Fruit fly (Drosophila melanogaster): ENCODE results near the gene stg1.

stg1 gene

DNA sequence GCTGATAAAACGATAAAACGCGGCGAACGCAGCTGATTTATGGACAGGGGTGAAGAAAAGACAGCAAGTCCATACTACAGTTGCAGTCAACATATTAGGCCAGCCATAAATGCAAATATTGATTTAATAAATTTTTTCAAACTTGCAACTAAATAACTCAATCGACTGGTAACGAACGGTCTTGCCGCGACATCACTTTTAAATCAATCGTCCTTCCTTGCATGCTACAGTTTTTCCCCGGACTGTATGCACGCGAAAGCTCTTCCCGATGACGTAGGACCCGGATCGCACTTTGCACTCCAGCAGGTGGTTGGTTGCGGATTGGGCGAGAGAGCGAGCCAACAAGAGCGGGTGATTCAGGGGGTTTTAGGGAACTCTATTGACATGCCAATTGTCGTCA, 28.7 kb upstream of the stg1 start (continued):
- TF ChIP-seq Hr39 (GFP tag; optimal IDR thresholded peaks at IDR 0.05) (peak; percentile 97), pdm3 (GFP tag; optimal IDR thresholded peaks at IDR 0.05) (peak; percentile 93), CG11762 (GFP tag; optimal IDR thresholded peaks at IDR 0.05; ENCODE audit: insufficient read depth) (peak; percentile 86), CG31627 (GFP tag; optimal IDR thresholded peaks at IDR 0.05) (peak; percentile 98), Hr38 (GFP tag; optimal IDR thresholded peaks at IDR 0.05) (peak; percentile 42), CG1621 (tag; optimal IDR thresholded peaks at IDR 0.05) (peak; percentile 84), CG8632 (GFP tag; optimal IDR thresholded peaks at IDR 0.05) (peak; percentile 90), Ets96B (tag; optimal IDR thresholded peaks at IDR 0.05) (peak; percentile 75), CG34406 (GFP tag; optimal IDR thresholded peaks at IDR 0.05) (peak; percentile 91), spab (GFP tag; optimal IDR thresholded peaks at IDR 0.05) (peak; percentile 78), achi (GFP tag; optimal IDR thresholded peaks at IDR 0.05) (peak; percentile 87), Eip75B (GFP tag; optimal IDR thresholded peaks at IDR 0.05) (peak; percentile 92), CG6792 (GFP tag; optimal IDR thresholded peaks at IDR 0.05) (peak; percentile 94), Eip78C (GFP tag) (peak; percentile 96), salr (GFP tag; optimal IDR thresholded peaks at IDR 0.05) (peak; percentile 71 to 78), CG4318 (GFP tag; optimal IDR thresholded peaks at IDR 0.05) (peak; percentile 65), CG3032 (tag; optimal IDR thresholded peaks at IDR 0.05) (peak; percentile 75), OdsH (GFP tag; optimal IDR thresholded peaks at IDR 0.05) (peak; percentile 93), CG32006 (GFP tag; optimal IDR thresholded peaks at IDR 0.05) (peak; percentile 82), dac (GFP tag; optimal IDR thresholded peaks at IDR 0.05) (peak; percentile 60), topi (GFP tag; optimal IDR thresholded peaks at IDR 0.05) (peak; percentile 97), svp (GFP tag) (peak; percentile 98), dsx (GFP tag; optimal IDR thresholded peaks at IDR 0.05; ENCODE audit: poor library complexity, severe bottlenecking) (peak; percentile 67), CG6276 (GFP tag; optimal IDR thresholded peaks at IDR 0.05) (peak; percentile 80), Sox15 (GFP tag; optimal IDR thresholded peaks at IDR 0.05) (peak; percentile 92)

DNA sequence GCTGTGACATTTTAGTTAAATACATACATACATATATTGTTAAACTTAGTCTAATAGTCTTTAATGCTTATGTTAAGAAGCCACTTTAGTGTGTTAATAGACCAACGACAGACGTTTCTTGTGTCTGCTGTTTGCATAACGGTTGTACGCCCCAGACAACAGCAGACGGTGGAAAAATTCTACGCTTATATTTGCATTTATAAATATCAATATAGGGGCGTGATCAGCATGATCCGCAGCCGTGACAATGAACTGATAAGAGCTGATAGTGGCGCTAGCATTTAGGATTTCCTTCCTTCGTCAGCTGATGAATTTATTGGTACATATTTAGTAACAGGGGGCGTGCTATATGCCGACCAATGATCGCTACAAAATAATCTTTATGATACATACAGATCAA, 27.9 kb upstream of the stg1 start:
- no peak for TF ChIP-seq CG3919 (GFP tag; optimal IDR thresholded peaks at IDR 0.05)
- peak; percentile 65 for TF ChIP-seq fkh (GFP tag; optimal IDR thresholded peaks at IDR 0.05)
- no peak for TF ChIP-seq CG6854 (GFP tag; optimal IDR thresholded peaks at IDR 0.05)
- TF ChIP-seq CG10669 (GFP tag; optimal IDR thresholded peaks at IDR 0.05), result no peak
- TF ChIP-seq Sox102F (GFP tag; optimal IDR thresholded peaks at IDR 0.05), result no peak
- no peak for TF ChIP-seq vri (GFP tag; optimal IDR thresholded peaks at IDR 0.05)
- peak; percentile 10 for TF ChIP-seq Eip78C (GFP tag)
- no peak for TF ChIP-seq CG34406 (GFP tag; optimal IDR thresholded peaks at IDR 0.05)
- peak; percentile 38 for TF ChIP-seq svp (GFP tag)
- no peak for TF ChIP-seq dac (GFP tag; optimal IDR thresholded peaks at IDR 0.05)
- TF ChIP-seq CG3032 (tag; optimal IDR thresholded peaks at IDR 0.05), result no peak
- TF ChIP-seq CG7368 (GFP tag; optimal IDR thresholded peaks at IDR 0.05), result no peak
- TF ChIP-seq CG8632 (GFP tag; optimal IDR thresholded peaks at IDR 0.05), result no peak
- TF ChIP-seq CG6808 (GFP tag; optimal IDR thresholded peaks at IDR 0.05), result no peak

DNA sequence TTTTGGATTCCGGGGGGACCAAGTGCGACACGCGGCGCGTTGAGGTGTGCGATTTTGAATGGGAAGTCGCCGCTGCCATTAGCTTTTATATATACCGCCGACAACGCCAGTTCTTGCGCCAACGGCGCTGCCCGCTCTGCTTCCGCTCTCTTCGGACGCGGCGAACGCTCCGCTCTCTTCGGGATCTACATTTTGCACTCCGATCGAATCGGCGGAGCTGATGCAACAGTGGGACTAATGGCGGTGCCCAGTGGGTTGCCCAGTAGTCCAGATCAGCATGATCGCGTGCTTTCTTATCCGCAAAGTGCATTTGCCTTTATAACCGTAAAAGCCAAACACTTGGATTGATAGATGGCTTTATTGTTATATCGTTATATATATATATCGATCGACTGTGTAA, 26.2 kb upstream of the stg1 start, which contains the start of gene CG32512:
CG32512 (minus strand) TSS at position 67 of the 400 bp plus-strand sequence.
- TF ChIP-seq Hr39 (GFP tag; optimal IDR thresholded peaks at IDR 0.05), result peak; percentile 1
- peak; percentile 16 for TF ChIP-seq vri (GFP tag; optimal IDR thresholded peaks at IDR 0.05)
- no peak for TF ChIP-seq CG6854 (GFP tag; optimal IDR thresholded peaks at IDR 0.05)
- TF ChIP-seq CG10669 (GFP tag; optimal IDR thresholded peaks at IDR 0.05), result no peak
- TF ChIP-seq net (GFP tag; optimal IDR thresholded peaks at IDR 0.05), result no peak
- no peak for TF ChIP-seq Eip78C (GFP tag)
- TF ChIP-seq CG34406 (GFP tag; optimal IDR thresholded peaks at IDR 0.05), result no peak
- no peak for TF ChIP-seq Hr38 (GFP tag; optimal IDR thresholded peaks at IDR 0.05)
- no peak for TF ChIP-seq Blimp-1 (GFP tag; optimal IDR thresholded peaks at IDR 0.05)
- TF ChIP-seq CG6163 (GFP tag; IDR thresholded peaks at IDR 0.05), result peak; percentile 49
- TF ChIP-seq CG7368 (GFP tag; optimal IDR thresholded peaks at IDR 0.05), result no peak
- no peak for TF ChIP-seq fd85E (GFP tag; optimal IDR thresholded peaks at IDR 0.05)
- peak; percentile 12; the same call in 1 of the 2 replicates for TF ChIP-seq CG15336 (GFP tag; IDR thresholded peaks at IDR 0.05)
- no peak for TF ChIP-seq Met (GFP tag; optimal IDR thresholded peaks at IDR 0.05)
- TF ChIP-seq CG16779 (tag; optimal IDR thresholded peaks at IDR 0.05), result no peak
- TF ChIP-seq Ets21C (GFP tag; optimal IDR thresholded peaks at IDR 0.05), result no peak
- no peak for TF ChIP-seq fkh (GFP tag; optimal IDR thresholded peaks at IDR 0.05)
- peak; percentile 53; the same call in 1 of the 3 replicates for TF ChIP-seq eg (GFP tag; IDR thresholded peaks at IDR 0.05)
- no peak for TF ChIP-seq CG11762 (GFP tag; optimal IDR thresholded peaks at IDR 0.05; ENCODE audit: insufficient read depth)
- peak; percentile 13; the same call in 1 of the 3 replicates for TF ChIP-seq CG8119 (GFP tag; IDR thresholded peaks at IDR 0.05)
- no peak for TF ChIP-seq CG11294 (GFP tag; IDR thresholded peaks at IDR 0.05)
- TF ChIP-seq Sox14 (GFP tag; optimal IDR thresholded peaks at IDR 0.05), result no peak
- no peak for TF ChIP-seq CG10631 (GFP tag; optimal IDR thresholded peaks at IDR 0.05)
- no peak for TF ChIP-seq OdsH (GFP tag; optimal IDR thresholded peaks at IDR 0.05)
- no peak for TF ChIP-seq Eip93F (GFP tag; optimal IDR thresholded peaks at IDR 0.05)
- TF ChIP-seq svp (GFP tag), result no peak

Data from whole organism, prepupa.